Fruit fly (Drosophila melanogaster) whole organism, adult: ENCODE measurements around the gene CG31659.

Experiments used
- CG11617 ChIP-seq: fragments of 200-800 bp; sonication (Bioruptor generic); optimal IDR thresholded peaks from 2 replicates; lab custom pipeline; 2017; ENCODE audit warnings: mild to moderate bottlenecking, missing biosample characterization, missing genetic modification reagents, missing genetic modification characterization
- CG12768 ChIP-seq: fragments of 200-800 bp; sonication (Bioruptor generic); optimal IDR thresholded peaks from 2 replicates; lab custom pipeline; 2017; ENCODE audit warnings: missing biosample characterization, missing genetic modification characterization, mild to moderate bottlenecking, moderate library complexity, missing genetic modification reagents
- CG14711 ChIP-seq: fragments of 200-800 bp; sonication (Bioruptor generic); optimal IDR thresholded peaks from 2 replicates; lab custom pipeline; 2018; ENCODE audit warnings: missing biosample characterization, mild to moderate bottlenecking, missing genetic modification characterization, moderate library complexity
- CG1620 ChIP-seq: fragments of 200-800 bp; sonication (Bioruptor generic); optimal IDR thresholded peaks from 2 replicates; lab custom pipeline; 2016; ENCODE audit warnings: missing biosample characterization, missing genetic modification characterization
- CG33017 ChIP-seq: fragments of 200-800 bp; sonication (Bioruptor generic); optimal IDR thresholded peaks from 2 replicates; lab custom pipeline; 2018; ENCODE audit warnings: missing biosample characterization, mild to moderate bottlenecking, missing genetic modification characterization, moderate library complexity
- CG5204 ChIP-seq: fragments of 200-800 bp; sonication (Bioruptor generic); optimal IDR thresholded peaks from 2 replicates; lab custom pipeline; 2016; ENCODE audit warnings: missing biosample characterization, missing genetic modification characterization
- CG7045 ChIP-seq: fragments of 200-800 bp; sonication (Bioruptor generic); optimal IDR thresholded peaks from 2 replicates; lab custom pipeline; 2017; ENCODE audit warnings: missing biosample characterization, mild to moderate bottlenecking, missing genetic modification characterization
- CG7101 ChIP-seq: fragments of 200-800 bp; sonication (Bioruptor generic); optimal IDR thresholded peaks from 2 replicates; lab custom pipeline; 2018; ENCODE audit warnings: missing biosample characterization, mild to moderate bottlenecking, missing genetic modification characterization, moderate library complexity
- Clk ChIP-seq: fragments of 200-800 bp; sonication (Bioruptor generic); optimal IDR thresholded peaks from 2 replicates; lab custom pipeline; 2017; ENCODE audit warnings: missing biosample characterization, missing genetic modification characterization
- Crg-1 ChIP-seq: fragments of 200-800 bp; sonication (Bioruptor generic); optimal IDR thresholded peaks from 2 replicates; lab custom pipeline; 2016; ENCODE audit warnings: missing biosample characterization, missing genetic modification characterization
- Hr96 ChIP-seq: fragments of 200-800 bp; sonication (Bioruptor generic); optimal IDR thresholded peaks from 2 replicates; lab custom pipeline; 2016; ENCODE audit warnings: missing biosample characterization, missing genetic modification characterization
- Mnt ChIP-seq: fragments of 200-800 bp; sonication (Bioruptor generic); optimal IDR thresholded peaks from 2 replicates; lab custom pipeline; 2016; ENCODE audit warnings: missing biosample characterization, mild to moderate bottlenecking, missing genetic modification characterization
- bab1 ChIP-seq: fragments of 200-800 bp; sonication (Bioruptor generic); optimal IDR thresholded peaks from 3 replicates; lab custom pipeline; 2019; ENCODE audit warnings: missing biosample characterization, mild to moderate bottlenecking, missing genetic modification characterization, moderate library complexity
- cic ChIP-seq: fragments of 200-800 bp; sonication (Bioruptor generic); optimal IDR thresholded peaks from 2 replicates; lab custom pipeline; 2017; ENCODE audit warnings: missing biosample characterization, mild to moderate bottlenecking, missing genetic modification characterization, moderate library complexity
- cnc ChIP-seq, 2 experiments: fragments of >200 bp; optimal IDR thresholded peaks; 2 replicates each; lab custom pipeline; 2017
- kay ChIP-seq: fragments of 200-800 bp; sonication (Bioruptor generic); peaks from one replicate; lab custom pipeline; 2016; ENCODE audit warnings: missing biosample characterization, missing genetic modification characterization, borderline replicate concordance
- ovo ChIP-seq: fragments of 200-800 bp; sonication (Bioruptor generic); optimal IDR thresholded peaks from 2 replicates; lab custom pipeline; 2016; ENCODE audit warnings: missing biosample characterization, missing genetic modification characterization
- pad ChIP-seq: fragments of 200-800 bp; sonication (Bioruptor generic); optimal IDR thresholded peaks from 3 replicates; lab custom pipeline; 2017; ENCODE audit warnings: missing biosample characterization, missing genetic modification characterization, mild to moderate bottlenecking, moderate library complexity, missing genetic modification reagents
- tj ChIP-seq: fragments of 200-800 bp; sonication (Bioruptor generic); optimal IDR thresholded peaks from 3 replicates; lab custom pipeline; 2017; ENCODE audit warnings: missing biosample characterization, mild to moderate bottlenecking, missing genetic modification characterization, moderate library complexity
- toe ChIP-seq: fragments of 200-800 bp; sonication (Bioruptor generic); optimal IDR thresholded peaks from 2 replicates; lab custom pipeline; 2016; ENCODE audit warnings: missing biosample characterization, missing genetic modification characterization

CG31659 gene

DNA sequence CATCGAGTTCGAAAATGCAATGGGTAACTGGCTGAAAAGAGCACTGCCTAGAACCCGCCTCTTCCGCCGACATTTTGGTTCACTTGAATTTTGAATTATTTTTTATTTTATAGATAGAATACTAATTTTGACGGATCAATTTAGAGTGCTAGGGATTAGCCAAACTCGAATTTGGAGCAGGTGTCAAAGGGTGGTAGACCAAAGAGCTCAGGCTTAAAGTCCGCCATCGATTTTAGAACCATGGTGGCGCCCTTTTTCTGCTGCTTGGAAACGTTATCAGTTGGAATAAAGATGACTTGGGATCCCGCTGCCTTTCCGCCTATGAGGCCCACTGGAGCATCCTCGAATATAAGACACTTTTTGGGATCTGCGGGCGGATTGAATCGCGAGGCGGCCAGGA, 4.8 kb downstream of the CG31659 start, which contains the start of gene CG31924:
CG31924 (minus strand) TSS at position 101 of the 400 bp plus-strand sequence.
- TF ChIP-seq CG1620 (GFP tag; lab: Kevin White, UChicago) (no peak), toe (no peak), Clk (GFP tag; lab: Kevin White, UChicago) (no peak), bab1 (no peak), CG7101 (no peak), cnc (optimal IDR thresholded peaks at IDR 0.05; lab: Kevin White, UChicago) (no peak), CG5204 (GFP tag; lab: Kevin White, UChicago) (no peak), cic (no peak), CG7045 (no peak), Mnt (GFP tag; lab: Kevin White, UChicago) (no peak), CG11617 (GFP tag; lab: Kevin White, UChicago) (no peak), Crg-1 (GFP tag; lab: Kevin White, UChicago) (no peak)

DNA sequence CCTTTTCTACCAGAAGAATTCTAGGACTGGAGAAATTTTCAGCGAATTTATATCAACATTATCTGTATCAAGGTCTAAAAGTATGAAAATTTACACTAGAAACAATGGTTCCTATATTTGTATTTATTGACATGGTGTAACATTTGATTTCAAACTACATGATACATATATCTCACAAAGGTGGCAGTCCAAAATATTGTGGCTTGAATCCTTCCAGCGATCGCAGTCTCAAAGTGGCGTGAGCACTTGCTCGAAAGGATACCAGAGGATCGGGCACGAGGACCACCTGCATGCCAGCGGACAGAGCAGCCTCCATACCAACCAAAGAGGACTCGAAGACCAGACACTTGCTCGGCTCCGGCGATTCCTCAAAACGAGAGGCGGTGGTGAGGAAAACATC, 5.6 kb downstream of the CG31659 start, which contains the start of gene CG5561:
CG5561 (minus strand) TSS at position 101 of the 400 bp plus-strand sequence.
- TF ChIP-seq CG7045 (no peak), CG33017 (tag; lab: Kevin White, UChicago) (no peak)

DNA sequence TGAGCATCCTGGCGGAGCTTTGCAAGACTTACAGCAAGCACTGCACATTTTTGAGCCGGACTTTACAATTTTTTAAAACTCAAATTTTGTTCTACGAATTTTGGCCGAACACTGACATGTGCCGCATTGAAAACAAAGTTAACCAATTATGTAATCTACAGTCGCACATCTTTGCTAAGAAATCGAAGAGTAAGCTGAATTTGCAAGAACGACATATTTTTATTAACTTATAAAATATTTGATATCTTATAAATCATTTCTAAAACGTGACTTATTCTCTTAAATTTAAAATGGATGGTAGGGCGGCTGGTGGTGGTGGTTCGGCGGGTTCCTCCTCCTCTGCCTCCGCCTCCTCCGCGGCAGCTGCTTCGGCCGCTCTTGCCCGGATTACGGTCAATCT, 6.8 kb downstream of the CG31659 start, which contains the start of gene CG5556:
CG5556 (minus strand) TSS at position 101 of the 400 bp plus-strand sequence.
- TF ChIP-seq CG11617 (GFP tag; lab: Kevin White, UChicago) (no peak), CG14711 (no peak), toe (no peak), Crg-1 (GFP tag; lab: Kevin White, UChicago) (no peak), pad (no peak), cic (no peak), tj (no peak), CG7045 (no peak), CG12768 (GFP tag; lab: Kevin White, UChicago) (no peak), CG5204 (GFP tag; lab: Kevin White, UChicago) (no peak), CG33017 (tag; lab: Kevin White, UChicago) (no peak)

DNA sequence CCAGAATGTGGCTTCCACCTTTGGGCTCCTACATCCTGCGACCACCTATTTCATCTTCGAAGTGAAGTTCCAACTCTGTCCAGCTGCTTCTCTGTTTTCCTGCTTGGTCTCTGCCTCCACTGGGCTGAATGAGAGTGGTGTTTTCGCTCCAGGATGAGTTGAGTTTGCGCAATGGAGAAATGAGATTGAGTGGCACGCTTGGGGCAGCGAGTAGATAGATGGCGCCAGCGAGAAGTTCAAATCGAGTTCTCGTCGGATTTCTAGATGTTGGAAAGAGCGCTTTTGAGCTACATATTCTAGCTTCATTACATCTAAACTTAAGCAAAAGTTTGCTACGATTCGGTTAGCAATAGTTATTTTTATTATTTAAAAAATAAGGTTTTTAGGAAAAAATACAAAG, 13.6 kb downstream of the CG31659 start:
- TF ChIP-seq CG1620 (GFP tag; lab: Kevin White, UChicago): no peak
- TF ChIP-seq bab1: no peak
- TF ChIP-seq CG7101: no peak
- no peak for TF ChIP-seq CG33017 (tag; lab: Kevin White, UChicago)
- TF ChIP-seq CG11617 (GFP tag; lab: Kevin White, UChicago): no peak
- TF ChIP-seq ovo: no peak
- no peak for TF ChIP-seq CG5204 (GFP tag; lab: Kevin White, UChicago)
- no peak for TF ChIP-seq pad
- TF ChIP-seq Clk (GFP tag; lab: Kevin White, UChicago): no peak
- TF ChIP-seq Crg-1 (GFP tag; lab: Kevin White, UChicago): no peak
- TF ChIP-seq CG14711: no peak

- TF ChIP-seq CG7045: no peak
- no peak for TF ChIP-seq ovo
- no peak for TF ChIP-seq Hr96 (GFP tag; lab: Kevin White, UChicago)
- no peak for TF ChIP-seq CG7101
Measured at dm6 chr2L:1344071-1344470, 15.5 kb downstream of the CG31659 start, which contains the start of the genes CG33922 and Cdlc2. Gene CG33922, minus strand, starts transcription at chr2L:1344171. Gene Cdlc2, plus strand, starts transcription at chr2L:1344400.

DNA sequence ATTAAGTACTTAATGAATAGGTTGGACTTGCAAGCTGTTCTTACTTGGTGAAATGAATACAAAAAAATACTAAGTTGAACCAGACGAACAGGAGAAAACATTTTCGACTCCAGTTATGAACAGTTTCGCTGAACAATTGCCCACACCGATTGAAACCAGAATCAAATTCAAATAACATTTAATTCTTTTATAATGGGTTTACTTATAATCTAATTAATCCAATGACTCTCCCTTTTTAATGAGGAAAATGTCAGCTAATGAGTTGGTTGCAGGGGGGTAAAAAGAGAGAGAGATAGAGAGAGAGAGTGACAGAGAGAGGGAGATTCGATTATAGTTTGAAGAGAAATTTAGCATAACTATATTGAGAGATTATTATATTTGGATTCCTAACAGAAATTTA, 17.6 kb downstream of the CG31659 start, which contains the start of gene CG33923:
CG33923 (minus strand) TSS at position 101 of the 400 bp plus-strand sequence.
- TF ChIP-seq tj (no peak), cic (no peak), CG12768 (GFP tag; lab: Kevin White, UChicago) (no peak), ovo (no peak), pad (no peak), bab1 (no peak), Crg-1 (GFP tag; lab: Kevin White, UChicago) (no peak), cnc (optimal IDR thresholded peaks at IDR 0.05; lab: Kevin White, UChicago) (no peak), CG11617 (GFP tag; lab: Kevin White, UChicago) (no peak)

dm6 chr2L:1333828-1334227, 25.8 kb downstream of the CG31659 start, which contains the start of gene CG5440:
Gene CG5440, plus strand, starts transcription at chr2L:1334128.
- TF ChIP-seq pad: no peak
- TF ChIP-seq CG12768 (GFP tag; lab: Kevin White, UChicago): no peak
- no peak for TF ChIP-seq cnc (optimal IDR thresholded peaks at IDR 0.05; lab: Kevin White, UChicago)
- TF ChIP-seq Clk (GFP tag; lab: Kevin White, UChicago): no peak
- TF ChIP-seq CG7101: no peak
- TF ChIP-seq ovo: no peak
- no peak for TF ChIP-seq CG14711
- no peak for TF ChIP-seq cic

DNA sequence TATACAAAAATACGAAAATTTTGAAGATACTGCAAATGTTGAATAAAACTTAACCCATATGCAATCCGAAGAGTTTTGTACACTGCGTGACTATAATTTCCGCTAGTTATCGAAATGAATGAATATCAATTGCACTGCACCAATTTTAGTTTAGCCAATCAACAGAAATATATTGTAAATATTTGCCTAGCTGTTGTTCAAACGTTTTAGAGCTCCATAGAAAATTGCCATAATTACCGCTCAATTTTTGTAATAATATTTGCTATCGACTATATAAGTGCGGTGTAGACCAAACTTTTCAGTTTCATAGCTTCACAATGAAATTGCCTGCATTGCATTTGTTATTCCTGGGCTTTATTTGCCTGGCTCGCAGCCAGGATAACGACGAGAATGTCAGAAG, 30.7 kb downstream of the CG31659 start, which contains the start of gene a5:
a5 (plus strand) TSS at position 301 of the 400 bp plus-strand sequence.
- TF ChIP-seq CG5204 (GFP tag; lab: Kevin White, UChicago): no peak

DNA sequence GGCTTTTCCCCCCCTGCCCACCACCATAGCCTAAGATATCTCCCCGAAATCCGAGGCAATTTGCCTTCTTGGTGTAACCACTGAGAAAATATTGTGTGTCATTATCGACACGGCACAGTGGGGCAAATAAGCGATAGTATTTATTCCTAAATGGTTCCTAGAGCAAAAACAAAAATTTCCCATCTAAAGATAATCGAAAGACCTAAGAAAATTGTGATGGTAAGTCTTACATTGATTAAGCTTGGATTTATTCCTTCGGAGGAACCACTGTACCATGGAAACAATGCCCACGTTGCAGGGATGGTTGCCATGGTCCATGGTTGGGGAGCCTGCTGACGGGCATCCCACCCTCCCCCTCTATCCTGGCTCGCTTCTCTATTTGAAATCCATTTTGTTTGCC, 43.2 kb downstream of the CG31659 start:
- TF ChIP-seq kay (GFP tag; lab: Kevin White, UChicago) (no peak), CG11617 (GFP tag; lab: Kevin White, UChicago) (no peak), CG1620 (GFP tag; lab: Kevin White, UChicago) (no peak), CG7101 (no peak), Clk (GFP tag; lab: Kevin White, UChicago) (no peak), pad (no peak), CG33017 (tag; lab: Kevin White, UChicago) (no peak), toe (no peak), CG12768 (GFP tag; lab: Kevin White, UChicago) (no peak), CG5204 (GFP tag; lab: Kevin White, UChicago) (no peak), cic (no peak), cnc (optimal IDR thresholded peaks at IDR 0.05; lab: Kevin White, UChicago) (no peak), ovo (no peak), bab1 (no peak), tj (no peak)
